Worm (Caenorhabditis elegans) whole organism, L3 larva: ENCODE data around the gene clp-6.
A peak's percentile ranks its signal among the peaks of the same experiment; 100 is the strongest.

Experiments
- ZK546.5 ChIP-seq: sonication (generic microtip); optimal IDR thresholded peaks from 2 replicates; lab custom pipeline; 2017; ENCODE audit warnings: missing biosample characterization, missing genetic modification characterization
- ama-1 ChIP-seq: fragments of 150-350 bp; optimal IDR thresholded peaks from 2 replicates; lab custom pipeline; 2018
- elt-2 ChIP-seq: sonication (generic microtip); optimal IDR thresholded peaks from 2 replicates; lab custom pipeline; 2016; ENCODE audit warnings: missing genetic modification reagents, mild to moderate bottlenecking, missing genetic modification characterization, missing compliant biosample characterization
- fkh-10 ChIP-seq: sonication (generic microtip); optimal IDR thresholded peaks from 2 replicates; lab custom pipeline; 2017; ENCODE audit warnings: missing biosample characterization, missing genetic modification reagents, missing genetic modification characterization
- jun-1 ChIP-seq: fragments of 150-350 bp; optimal IDR thresholded peaks from 2 replicates; lab custom pipeline; 2014; ENCODE audit warnings: missing biosample characterization, missing genetic modification reagents, missing genetic modification characterization
- mdl-1 ChIP-seq: fragments of 150-350 bp; optimal IDR thresholded peaks from 2 replicates; lab custom pipeline; 2014; ENCODE audit warnings: missing biosample characterization, missing genetic modification characterization
- nfya-1 ChIP-seq: sonication (generic microtip); optimal IDR thresholded peaks from 2 replicates; lab custom pipeline; 2017; ENCODE audit warnings: missing genetic modification characterization, mild to moderate bottlenecking, missing compliant biosample characterization, antibody characterized with exemption, moderate library complexity; ENCODE audit not compliant: insufficient read depth
- nhr-25 ChIP-seq: sonication (generic microtip); optimal IDR thresholded peaks from 2 replicates; lab custom pipeline; 2017; ENCODE audit warnings: missing biosample characterization, missing genetic modification characterization
- pha-4 ChIP-seq: fragments of 150-350 bp; optimal IDR thresholded peaks from 2 replicates; lab custom pipeline; 2014; ENCODE audit warnings: missing biosample characterization, missing genetic modification reagents, missing genetic modification characterization
- skn-1 ChIP-seq: fragments of 150-350 bp; optimal IDR thresholded peaks from 2 replicates; lab custom pipeline; 2014; ENCODE audit warnings: missing biosample characterization, missing genetic modification characterization
- ztf-4 ChIP-seq: fragments of 150-350 bp; optimal IDR thresholded peaks from 2 replicates; lab custom pipeline; 2014; ENCODE audit warnings: missing biosample characterization, missing genetic modification characterization

DNA sequence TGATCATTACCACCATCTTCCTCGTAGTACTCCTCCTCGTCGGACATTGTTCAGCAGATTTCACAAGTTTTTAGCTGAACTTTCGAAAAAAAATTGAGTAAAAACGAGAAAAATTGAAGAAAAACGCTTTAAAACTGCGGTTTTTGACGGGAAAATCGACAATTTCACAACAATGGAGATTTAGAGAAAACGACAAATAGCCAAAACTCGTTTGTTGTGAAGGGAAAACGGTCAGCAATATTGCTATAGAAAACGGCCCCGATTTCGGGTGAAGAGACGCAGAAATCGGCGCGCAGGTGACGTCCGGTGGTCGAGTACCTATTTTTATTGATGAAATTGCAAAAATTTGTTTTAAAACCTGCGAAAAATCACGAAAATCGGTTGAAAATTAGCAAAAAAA, 11.1 kb upstream of the clp-6 start, which contains the start of gene clp-7:
- no peak for TF ChIP-seq skn-1 (tag; lab: Kevin White, UChicago)
- TF ChIP-seq ZK546.5, result no peak
- TF ChIP-seq ama-1, result no peak
- TF ChIP-seq jun-1 (tag; lab: Kevin White, UChicago), result no peak
- no peak for TF ChIP-seq mdl-1
- TF ChIP-seq ztf-4 (tag; lab: Kevin White, UChicago), result no peak
- peak; percentile 1 for TF ChIP-seq nhr-25 (tag; lab: Kevin White, UChicago)
- TF ChIP-seq fkh-10, result no peak
- TF ChIP-seq elt-2 (tag; lab: Kevin White, UChicago), result no peak
- no peak for TF ChIP-seq pha-4 (tag; lab: Kevin White, UChicago)
- no peak for TF ChIP-seq nfya-1 (tag; lab: Kevin White, UChicago)
